Fruit fly (Drosophila melanogaster) whole organism, prepupa: ENCODE measurements around the gene CG31068.

ENCODE experiments used
- Blimp-1 ChIP-seq: fragments of 200-800 bp; sonication (Bioruptor generic); optimal IDR thresholded peaks from 3 replicates; lab custom pipeline; 2017; ENCODE audit warnings: missing biosample characterization, missing genetic modification characterization, mild to moderate bottlenecking, moderate library complexity, missing genetic modification reagents
- CG10669 ChIP-seq: fragments of 200-800 bp; sonication (Bioruptor generic); optimal IDR thresholded peaks from 3 replicates; lab custom pipeline; 2018; ENCODE audit warnings: missing biosample characterization, mild to moderate bottlenecking, missing genetic modification characterization, moderate library complexity
- CG11762 ChIP-seq: fragments of 200-800 bp; sonication (Bioruptor generic); optimal IDR thresholded peaks from 3 replicates; lab custom pipeline; 2016; ENCODE audit warnings: missing biosample characterization, missing genetic modification characterization; ENCODE audit not compliant: insufficient read depth
- CG11902 ChIP-seq: fragments of 200-800 bp; sonication (Bioruptor generic); optimal IDR thresholded peaks from 3 replicates; lab custom pipeline; 2016; ENCODE audit warnings: missing biosample characterization, missing genetic modification characterization
- CG15336 ChIP-seq: fragments of 200-800 bp; sonication (Bioruptor generic); IDR thresholded peaks from 2 replicates; pipeline ENCODE4 v1.3.6; 2022; ENCODE audit warnings: missing biosample characterization, missing genetic modification characterization
- CG1621 ChIP-seq: fragments of 200-800 bp; sonication (Bioruptor generic); optimal IDR thresholded peaks from 3 replicates; lab custom pipeline; 2018; ENCODE audit warnings: missing biosample characterization, mild to moderate bottlenecking, missing genetic modification characterization
- CG16779 ChIP-seq: fragments of 200-800 bp; sonication (Bioruptor generic); optimal IDR thresholded peaks from 3 replicates; lab custom pipeline; 2017; ENCODE audit warnings: missing biosample characterization, mild to moderate bottlenecking, missing genetic modification characterization
- CG3032 ChIP-seq: fragments of 200-800 bp; optimal IDR thresholded peaks from 2 replicates; lab custom pipeline; 2019; ENCODE audit warnings: missing biosample characterization, mild to moderate bottlenecking, missing genetic modification characterization, moderate library complexity
- CG31627 ChIP-seq: fragments of 200-800 bp; sonication (Bioruptor generic); optimal IDR thresholded peaks from 3 replicates; lab custom pipeline; 2016; ENCODE audit warnings: missing biosample characterization, missing genetic modification characterization
- CG32006 ChIP-seq: fragments of 200-800 bp; sonication (Bioruptor generic); optimal IDR thresholded peaks from 3 replicates; lab custom pipeline; 2017; ENCODE audit warnings: missing biosample characterization, mild to moderate bottlenecking, missing genetic modification characterization
- CG3919 ChIP-seq: fragments of 200-800 bp; sonication (Bioruptor generic); optimal IDR thresholded peaks from 3 replicates; lab custom pipeline; 2016; ENCODE audit warnings: missing biosample characterization, missing genetic modification characterization
- CG4318 ChIP-seq: fragments of 200-800 bp; sonication (Bioruptor generic); optimal IDR thresholded peaks from 3 replicates; lab custom pipeline; 2017; ENCODE audit warnings: missing biosample characterization, mild to moderate bottlenecking, missing genetic modification characterization
- CG6163 ChIP-seq: fragments of 200-800 bp; sonication (Bioruptor generic); IDR thresholded peaks from 3 replicates; pipeline ENCODE4 v1.3.6; 2022; ENCODE audit warnings: missing biosample characterization, missing genetic modification characterization
- CG6276 ChIP-seq: fragments of 200-800 bp; sonication (Bioruptor generic); optimal IDR thresholded peaks from 2 replicates; lab custom pipeline; 2017; ENCODE audit warnings: missing biosample characterization, mild to moderate bottlenecking, missing genetic modification characterization
- CG6808 ChIP-seq: fragments of 200-800 bp; sonication (Bioruptor generic); optimal IDR thresholded peaks from 3 replicates; lab custom pipeline; 2017; ENCODE audit warnings: missing biosample characterization, missing genetic modification characterization, mild to moderate bottlenecking, moderate library complexity, missing genetic modification reagents
- CG6854 ChIP-seq: fragments of 200-800 bp; sonication (Bioruptor generic); optimal IDR thresholded peaks from 2 replicates; lab custom pipeline; 2017; ENCODE audit warnings: missing biosample characterization, mild to moderate bottlenecking, missing genetic modification characterization
- CG7368 ChIP-seq: fragments of 200-800 bp; sonication (Bioruptor generic); optimal IDR thresholded peaks from 3 replicates; lab custom pipeline; 2016; ENCODE audit warnings: missing biosample characterization, missing genetic modification characterization
- CG8319 ChIP-seq: fragments of 200-800 bp; sonication (Bioruptor generic); optimal IDR thresholded peaks from 3 replicates; lab custom pipeline; 2016; ENCODE audit warnings: missing biosample characterization, missing genetic modification characterization
- CG8632 ChIP-seq: fragments of 200-800 bp; sonication (Bioruptor generic); optimal IDR thresholded peaks from 3 replicates; lab custom pipeline; 2016; ENCODE audit warnings: missing biosample characterization, missing genetic modification characterization
- CG9139 ChIP-seq: fragments of 200-800 bp; sonication (Bioruptor generic); optimal IDR thresholded peaks from 3 replicates; lab custom pipeline; 2017; ENCODE audit warnings: missing biosample characterization, mild to moderate bottlenecking, missing genetic modification characterization
- Eip78C ChIP-seq: fragments of 200-800 bp; sonication (Bioruptor generic); peaks from one replicate; lab custom pipeline; 2016; ENCODE audit warnings: missing biosample characterization, missing genetic modification characterization
- Eip93F ChIP-seq: fragments of 200-800 bp; sonication (Bioruptor generic); optimal IDR thresholded peaks from 2 replicates; lab custom pipeline; 2016; ENCODE audit warnings: missing biosample characterization, mild to moderate bottlenecking, missing genetic modification characterization
- Hr39 ChIP-seq: fragments of 200-800 bp; sonication (Bioruptor generic); optimal IDR thresholded peaks from 2 replicates; lab custom pipeline; 2016; ENCODE audit warnings: missing biosample characterization, missing genetic modification characterization
- Lpt ChIP-seq: fragments of 200-800 bp; sonication (Bioruptor generic); optimal IDR thresholded peaks from 3 replicates; lab custom pipeline; 2016; ENCODE audit warnings: missing biosample characterization, missing genetic modification characterization
- OdsH ChIP-seq: fragments of 200-800 bp; sonication (Bioruptor generic); optimal IDR thresholded peaks from 3 replicates; lab custom pipeline; 2016; ENCODE audit warnings: missing biosample characterization, missing genetic modification characterization
- Sox15 ChIP-seq: fragments of 200-800 bp; sonication (Bioruptor generic); optimal IDR thresholded peaks from 3 replicates; lab custom pipeline; 2016; ENCODE audit warnings: missing biosample characterization, missing genetic modification characterization
- achi ChIP-seq: fragments of 200-800 bp; sonication (Bioruptor generic); optimal IDR thresholded peaks from 3 replicates; lab custom pipeline; 2016; ENCODE audit warnings: missing biosample characterization, missing genetic modification characterization
- acj6 ChIP-seq: fragments of 200-800 bp; sonication (Bioruptor generic); optimal IDR thresholded peaks from 3 replicates; lab custom pipeline; 2016; ENCODE audit warnings: missing biosample characterization, missing genetic modification characterization
- cyc ChIP-seq: fragments of 200-800 bp; sonication (Bioruptor generic); optimal IDR thresholded peaks from 3 replicates; lab custom pipeline; 2016; ENCODE audit warnings: missing biosample characterization, missing genetic modification characterization
- dsx ChIP-seq: fragments of 200-800 bp; optimal IDR thresholded peaks from 3 replicates; lab custom pipeline; 2019; ENCODE audit warnings: missing biosample characterization, mild to moderate bottlenecking, missing genetic modification characterization, moderate library complexity; ENCODE audit not compliant: poor library complexity, severe bottlenecking
- eg ChIP-seq: fragments of 200-800 bp; sonication (Bioruptor generic); IDR thresholded peaks from 3 replicates; pipeline ENCODE4 v1.3.6; 2022; ENCODE audit warnings: missing biosample characterization, missing genetic modification characterization
- esn ChIP-seq: fragments of 200-800 bp; sonication (Bioruptor generic); optimal IDR thresholded peaks from 2 replicates; lab custom pipeline; 2016; ENCODE audit warnings: missing biosample characterization, mild to moderate bottlenecking, missing genetic modification characterization, moderate library complexity
- fd59A ChIP-seq: fragments of 200-800 bp; sonication (Bioruptor generic); optimal IDR thresholded peaks from 2 replicates; lab custom pipeline; 2017; ENCODE audit warnings: missing biosample characterization, mild to moderate bottlenecking, missing genetic modification characterization, missing genetic modification reagents
- fkh ChIP-seq: fragments of 200-800 bp; sonication (Bioruptor generic); optimal IDR thresholded peaks from 3 replicates; lab custom pipeline; 2017; ENCODE audit warnings: missing biosample characterization, mild to moderate bottlenecking, missing genetic modification characterization, moderate library complexity
- lz ChIP-seq: fragments of 200-800 bp; sonication (Bioruptor generic); optimal IDR thresholded peaks from 3 replicates; lab custom pipeline; 2016; ENCODE audit warnings: missing biosample characterization, missing genetic modification characterization
- pdm3 ChIP-seq: fragments of 200-800 bp; sonication (Bioruptor generic); optimal IDR thresholded peaks from 3 replicates; lab custom pipeline; 2016; ENCODE audit warnings: missing biosample characterization, missing genetic modification characterization
- salr ChIP-seq, 2 experiments: fragments of 200-800 bp; sonication (Bioruptor generic); optimal IDR thresholded peaks; 3 replicates each; lab custom pipeline; 2016 to 2018; ENCODE audit warnings: missing biosample characterization in 2 of 2, missing genetic modification characterization in 2 of 2, mild to moderate bottlenecking in 1 of 2
- spab ChIP-seq: fragments of 200-800 bp; sonication (Bioruptor generic); optimal IDR thresholded peaks from 2 replicates; lab custom pipeline; 2017; ENCODE audit warnings: missing biosample characterization, mild to moderate bottlenecking, missing genetic modification characterization, missing genetic modification reagents
- ss ChIP-seq, 2 experiments: fragments of 200-800 bp; sonication (Bioruptor generic); optimal IDR thresholded peaks; 2 replicates in 1 of 2; 3 replicates in 1 of 2; lab custom pipeline; 2017 to 2018; ENCODE audit warnings: mild to moderate bottlenecking in 2 of 2, missing biosample characterization in 2 of 2, missing genetic modification characterization in 2 of 2, moderate library complexity in 1 of 2
- vri ChIP-seq: fragments of 200-800 bp; sonication (Bioruptor generic); optimal IDR thresholded peaks from 3 replicates; lab custom pipeline; 2016; ENCODE audit warnings: missing biosample characterization, mild to moderate bottlenecking, missing genetic modification characterization

Gene CG31068

dm6 chr3R:27263434-27264215 is 30.1 kb downstream of the CG31068 start, which contains the start of gene woc (continued):
- TF ChIP-seq pdm3 (GFP tag; lab: Kevin White, UChicago): peak; percentile 50
- peak; percentile 73 for TF ChIP-seq CG8632 (GFP tag; lab: Kevin White, UChicago)
- peak; percentile 68 for TF ChIP-seq dsx (GFP tag; lab: Kevin White, UChicago)
- TF ChIP-seq CG11902: peak; percentile 65
- peak; percentile 55 for TF ChIP-seq OdsH (GFP tag; lab: Kevin White, UChicago)
- peak; percentile 56 for TF ChIP-seq achi (GFP tag; lab: Kevin White, UChicago)
- TF ChIP-seq Lpt (GFP tag; lab: Kevin White, UChicago): peak; percentile 77
- peak; percentile 86 for TF ChIP-seq CG6808
- peak; percentile 70 for TF ChIP-seq fd59A (GFP tag; lab: Kevin White, UChicago)
- peak; percentile 77 for TF ChIP-seq CG7368
- peak; percentile 79 for TF ChIP-seq Sox15 (GFP tag; lab: Kevin White, UChicago)
- peak; percentile 91 for TF ChIP-seq eg (GFP tag; lab: Robert Waterston, UW)
- no peak for TF ChIP-seq Blimp-1 (GFP tag; lab: Kevin White, UChicago)
- TF ChIP-seq CG6854 (GFP tag; lab: Kevin White, UChicago): peak; percentile 50
- peak in 1 of 2 experiments; percentile 56 for TF ChIP-seq salr (GFP tag; optimal IDR thresholded peaks at IDR 0.05; lab: Kevin White, UChicago)
- peak; percentile 81 for TF ChIP-seq Hr39 (GFP tag; lab: Kevin White, UChicago)
- TF ChIP-seq CG11762 (GFP tag; lab: Kevin White, UChicago): peak; percentile 64
- TF ChIP-seq esn: peak; percentile 84
- no peak for TF ChIP-seq CG4318
- TF ChIP-seq CG6163 (GFP tag; lab: Robert Waterston, UW): peak; percentile 89
- peak; percentile 83 for TF ChIP-seq CG31627
- TF ChIP-seq Eip78C (GFP tag; lab: Kevin White, UChicago): peak; percentile 93
- peak; percentile 69 for TF ChIP-seq CG10669
- TF ChIP-seq Eip93F (GFP tag; lab: Kevin White, UChicago): no peak
- peak; percentile 77 for TF ChIP-seq CG8319 (GFP tag; lab: Kevin White, UChicago)
- TF ChIP-seq CG1621 (tag; lab: Kevin White, UChicago): peak; percentile 86
- TF ChIP-seq vri (GFP tag; lab: Kevin White, UChicago): no peak
- TF ChIP-seq CG15336: peak; percentile 79
- TF ChIP-seq CG32006 (GFP tag; lab: Kevin White, UChicago): peak; percentile 92
- TF ChIP-seq CG3919 (GFP tag; lab: Kevin White, UChicago): peak; percentile 86
- peak; percentile 91 for TF ChIP-seq CG16779 (tag; lab: Kevin White, UChicago)
- TF ChIP-seq CG6276: peak; percentile 88
- TF ChIP-seq CG3032 (tag; lab: Kevin White, UChicago): peak; percentile 63
- TF ChIP-seq fkh (GFP tag; lab: Kevin White, UChicago): peak; percentile 94
- TF ChIP-seq spab (GFP tag; lab: Kevin White, UChicago): peak; percentile 81
- TF ChIP-seq lz (GFP tag; lab: Kevin White, UChicago): peak; percentile 82
- TF ChIP-seq acj6 (GFP tag; lab: Kevin White, UChicago): peak; percentile 84
- TF ChIP-seq cyc (GFP tag; lab: Kevin White, UChicago): peak; percentile 76
- no peak for TF ChIP-seq CG9139 (GFP tag; lab: Kevin White, UChicago)
- peak; percentile 90 to 92 for TF ChIP-seq ss (GFP tag; optimal IDR thresholded peaks at IDR 0.05; lab: Kevin White, UChicago)
